Fruit fly (Drosophila melanogaster) Kc167 (cell line): ENCODE results near the gene Tap42.

Experiments used
- Sin3A ChIP-seq: fragments of >200 bp; optimal IDR thresholded peaks from 2 replicates; lab custom pipeline; 2018; ENCODE audit warnings: missing external identifiers
- h ChIP-seq: fragments of >200 bp; optimal IDR thresholded peaks from 3 replicates; lab custom pipeline; 2018; ENCODE audit warnings: missing external identifiers

dm6 chr2L:13398614-13399161 is 31.3 kb downstream of the Tap42 start, which contains the start of the genes CG10859 and CG7110:
- no peak for TF ChIP-seq h (lab: Kevin White, UChicago)
- no peak for TF ChIP-seq Sin3A (lab: Kevin White, UChicago)
